Fruit fly (Drosophila melanogaster): ENCODE measurements around the gene CG32260.
A peak's percentile ranks its signal among the peaks of the same experiment; 100 is the strongest.

CG32260 gene

DNA sequence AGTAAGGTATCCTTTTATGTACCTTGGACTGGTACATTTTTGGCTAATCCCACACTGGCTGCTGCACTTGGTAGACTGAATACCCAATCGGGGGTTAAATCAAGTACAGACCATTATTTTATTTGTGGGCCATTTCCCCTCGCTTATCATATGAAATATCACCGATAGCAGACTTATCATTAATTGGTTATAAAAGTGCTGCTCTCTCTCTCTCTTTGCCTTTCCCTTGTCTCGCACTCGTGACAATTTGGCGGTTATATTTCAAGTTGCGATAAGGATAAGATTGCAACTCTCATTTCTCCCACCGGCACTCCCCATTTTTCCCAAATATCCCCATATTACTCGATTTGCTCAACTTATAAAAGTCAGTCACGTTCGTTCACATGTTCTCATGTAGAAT lies 26.5 kb upstream of the CG32260 start:
- TF ChIP-seq CG8301 (tag; optimal IDR thresholded peaks at IDR 0.05): no peak
- TF ChIP-seq CG10348 (GFP tag; IDR thresholded peaks at IDR 0.05): no peak
- TF ChIP-seq fd96Ca (GFP tag; IDR thresholded peaks at IDR 0.05): no peak
- no peak for TF ChIP-seq CG8159 (tag; optimal IDR thresholded peaks at IDR 0.05)
- no peak for TF ChIP-seq gl (tag; optimal IDR thresholded peaks at IDR 0.05)
- TF ChIP-seq D1 (tag; optimal IDR thresholded peaks at IDR 0.05): no peak
- TF ChIP-seq CG15710 (tag; optimal IDR thresholded peaks at IDR 0.05): no peak
- TF ChIP-seq CG9948 (tag; optimal IDR thresholded peaks at IDR 0.05): no peak
- TF ChIP-seq EcR (GFP tag; optimal IDR thresholded peaks at IDR 0.05): no peak
- no peak for TF ChIP-seq CG13204 (GFP tag; optimal IDR thresholded peaks at IDR 0.05)
- no peak for TF ChIP-seq CG4496 (GFP tag; IDR thresholded peaks at IDR 0.05)
- no peak for TF ChIP-seq Ets98B (GFP tag; IDR thresholded peaks at IDR 0.05)
- TF ChIP-seq CG17806 (tag; optimal IDR thresholded peaks at IDR 0.05): no peak
- TF ChIP-seq Pif1A (GFP tag; optimal IDR thresholded peaks at IDR 0.05): no peak

DNA sequence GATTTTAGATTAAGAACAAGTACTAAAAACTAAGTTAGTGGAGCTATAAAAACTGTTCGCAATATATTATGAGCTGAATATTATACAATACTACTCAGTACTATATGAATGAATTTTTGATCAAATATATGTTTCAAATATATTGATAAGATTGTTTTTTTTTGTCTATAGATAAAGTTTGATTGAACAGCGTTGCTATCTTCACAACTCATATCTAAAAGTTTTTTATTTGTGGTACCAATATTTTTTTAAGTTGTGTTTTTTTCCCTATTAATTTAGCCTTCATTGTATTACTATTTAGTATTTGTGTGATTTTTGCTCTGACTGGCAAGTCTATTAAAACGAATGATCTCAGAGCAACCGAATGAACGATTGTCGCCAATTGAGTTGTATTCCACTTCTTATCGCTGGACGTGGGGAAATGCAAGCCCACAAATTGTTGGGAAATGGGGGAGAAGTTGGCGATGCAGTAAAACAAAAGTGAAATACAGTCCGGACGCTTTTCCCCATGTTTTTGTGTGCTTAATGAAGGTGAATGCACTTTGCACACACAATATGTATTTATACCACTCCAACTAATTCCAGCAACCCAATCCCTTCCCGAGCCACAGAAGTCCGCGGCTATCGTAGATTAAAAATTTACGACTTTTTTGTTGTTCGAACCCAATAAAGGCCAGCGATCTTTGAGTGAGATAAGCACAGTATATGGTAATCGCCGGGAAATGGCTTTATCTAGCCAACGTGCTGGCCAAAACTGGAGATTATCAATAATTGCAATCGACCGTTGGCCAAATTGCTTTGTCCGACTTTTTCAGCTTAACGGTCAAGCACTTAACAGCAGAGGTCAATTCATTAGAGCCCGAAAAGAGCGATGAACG lies 25.4 kb upstream of the CG32260 start:
- TF ChIP-seq CG17806 (tag; optimal IDR thresholded peaks at IDR 0.05) (peak; percentile 36), CG15710 (tag; optimal IDR thresholded peaks at IDR 0.05) (no peak), CG32121 (GFP tag; IDR thresholded peaks at IDR 0.05) (peak; percentile 59; the same call in 1 of the 2 replicates), CG4496 (GFP tag; IDR thresholded peaks at IDR 0.05) (peak; percentile 43; the same call in 1 of the 3 replicates), fd96Ca (GFP tag; IDR thresholded peaks at IDR 0.05) (no peak), CG9948 (tag; optimal IDR thresholded peaks at IDR 0.05) (peak; percentile 8), CG10348 (GFP tag; IDR thresholded peaks at IDR 0.05) (no peak), CG8159 (tag; optimal IDR thresholded peaks at IDR 0.05) (peak; percentile 47), CG8301 (tag; optimal IDR thresholded peaks at IDR 0.05) (peak; percentile 40), CG12605 (GFP tag; IDR thresholded peaks at IDR 0.05) (peak; percentile 36; the same call in 1 of the 2 replicates), D1 (tag; optimal IDR thresholded peaks at IDR 0.05) (no peak), Pif1B (GFP tag; optimal IDR thresholded peaks at IDR 0.05) (no peak), Ets98B (GFP tag; IDR thresholded peaks at IDR 0.05) (peak; percentile 46; the same call in 1 of the 2 replicates), EcR (GFP tag; optimal IDR thresholded peaks at IDR 0.05) (peak; percentile 63)

DNA sequence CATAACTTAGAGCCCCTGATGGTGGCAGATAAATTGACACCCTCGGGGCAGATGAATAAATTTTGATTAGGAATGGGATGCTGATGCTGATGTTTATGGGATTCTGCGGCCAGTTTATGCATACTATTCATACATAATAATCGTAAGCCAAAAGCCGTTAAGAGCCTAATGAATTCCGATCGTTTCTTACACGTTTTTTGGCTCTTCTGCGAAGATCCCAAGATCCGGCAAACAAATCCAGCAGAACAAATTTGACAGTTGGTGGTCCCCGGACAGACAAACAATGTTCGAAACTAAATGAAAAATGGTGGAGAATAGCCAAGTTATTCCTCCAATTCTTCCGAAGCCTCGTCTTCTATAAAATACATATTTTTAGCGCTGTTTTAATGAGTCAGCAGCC lies 24.7 kb upstream of the CG32260 start:
- TF ChIP-seq Pif1B (GFP tag; optimal IDR thresholded peaks at IDR 0.05): no peak
- TF ChIP-seq Snoo (tag; optimal IDR thresholded peaks at IDR 0.05): no peak
- no peak for TF ChIP-seq CG10348 (GFP tag; IDR thresholded peaks at IDR 0.05)
- TF ChIP-seq CG15710 (tag; optimal IDR thresholded peaks at IDR 0.05): no peak

DNA sequence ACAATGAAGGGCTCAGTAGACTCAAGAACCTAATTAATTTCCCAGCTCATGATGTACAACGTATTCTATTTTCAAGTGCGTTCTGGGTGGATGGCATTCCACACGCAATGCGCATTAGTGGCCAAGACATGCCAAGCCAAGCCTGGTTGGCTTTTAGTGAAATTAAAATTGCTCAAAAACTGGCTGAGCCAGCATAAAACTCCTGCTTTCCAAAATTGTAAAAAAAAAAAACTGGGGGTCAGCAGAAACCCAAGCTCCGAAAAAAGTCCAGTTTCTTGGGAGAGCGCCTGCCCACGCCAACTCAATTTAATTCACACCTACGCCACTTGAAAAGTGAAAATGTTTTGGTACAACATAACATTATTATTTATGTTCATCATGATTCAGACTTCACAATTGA lies 23.8 kb upstream of the CG32260 start:
- TF ChIP-seq Pif1A (GFP tag; optimal IDR thresholded peaks at IDR 0.05) (no peak), CG14655 (GFP tag; optimal IDR thresholded peaks at IDR 0.05) (no peak)

DNA sequence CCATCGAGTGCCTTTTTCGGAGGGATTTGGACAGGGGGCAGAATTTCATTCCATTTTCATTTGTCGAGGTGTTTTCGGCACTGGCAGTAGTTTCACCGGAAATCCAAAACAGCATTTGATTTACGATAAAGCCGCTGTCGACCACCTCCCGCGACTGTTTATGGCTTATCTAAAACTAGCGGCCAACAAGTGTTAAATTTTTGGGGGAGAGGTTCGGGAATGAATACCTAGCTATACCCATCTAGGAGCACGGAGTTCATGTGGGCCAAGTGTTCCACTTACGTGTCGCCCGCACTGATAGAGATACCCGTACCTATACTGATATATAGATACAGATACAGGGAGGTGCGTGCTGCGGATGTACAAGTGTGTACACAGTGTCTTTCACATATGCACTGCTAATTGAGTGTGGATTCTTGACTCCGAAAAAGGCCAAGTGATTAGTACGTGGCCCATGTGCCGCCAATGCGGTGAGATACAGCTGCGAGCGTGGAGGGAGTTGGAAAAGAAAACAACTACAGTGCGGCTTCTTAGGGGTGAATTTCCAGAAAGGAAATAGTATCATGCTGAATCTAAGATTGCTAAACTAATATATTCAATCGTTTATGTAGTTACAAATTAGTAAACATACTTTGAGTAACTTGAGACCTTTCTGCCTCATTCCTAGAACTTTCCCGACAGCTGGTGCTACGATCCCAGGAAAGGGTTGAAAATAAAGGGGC lies 22.4 kb upstream of the CG32260 start:
- TF ChIP-seq CG4496 (GFP tag; IDR thresholded peaks at IDR 0.05) (no peak), CG15710 (tag; optimal IDR thresholded peaks at IDR 0.05) (no peak), CG17806 (tag; optimal IDR thresholded peaks at IDR 0.05) (no peak), D1 (tag; optimal IDR thresholded peaks at IDR 0.05) (no peak), CG8159 (tag; optimal IDR thresholded peaks at IDR 0.05) (no peak), rn (GFP tag; IDR thresholded peaks at IDR 0.05) (no peak), CG13204 (GFP tag; optimal IDR thresholded peaks at IDR 0.05) (no peak), Pif1A (GFP tag; optimal IDR thresholded peaks at IDR 0.05) (no peak), Pif1B (GFP tag; optimal IDR thresholded peaks at IDR 0.05) (no peak), CG10348 (GFP tag; IDR thresholded peaks at IDR 0.05) (no peak)

DNA sequence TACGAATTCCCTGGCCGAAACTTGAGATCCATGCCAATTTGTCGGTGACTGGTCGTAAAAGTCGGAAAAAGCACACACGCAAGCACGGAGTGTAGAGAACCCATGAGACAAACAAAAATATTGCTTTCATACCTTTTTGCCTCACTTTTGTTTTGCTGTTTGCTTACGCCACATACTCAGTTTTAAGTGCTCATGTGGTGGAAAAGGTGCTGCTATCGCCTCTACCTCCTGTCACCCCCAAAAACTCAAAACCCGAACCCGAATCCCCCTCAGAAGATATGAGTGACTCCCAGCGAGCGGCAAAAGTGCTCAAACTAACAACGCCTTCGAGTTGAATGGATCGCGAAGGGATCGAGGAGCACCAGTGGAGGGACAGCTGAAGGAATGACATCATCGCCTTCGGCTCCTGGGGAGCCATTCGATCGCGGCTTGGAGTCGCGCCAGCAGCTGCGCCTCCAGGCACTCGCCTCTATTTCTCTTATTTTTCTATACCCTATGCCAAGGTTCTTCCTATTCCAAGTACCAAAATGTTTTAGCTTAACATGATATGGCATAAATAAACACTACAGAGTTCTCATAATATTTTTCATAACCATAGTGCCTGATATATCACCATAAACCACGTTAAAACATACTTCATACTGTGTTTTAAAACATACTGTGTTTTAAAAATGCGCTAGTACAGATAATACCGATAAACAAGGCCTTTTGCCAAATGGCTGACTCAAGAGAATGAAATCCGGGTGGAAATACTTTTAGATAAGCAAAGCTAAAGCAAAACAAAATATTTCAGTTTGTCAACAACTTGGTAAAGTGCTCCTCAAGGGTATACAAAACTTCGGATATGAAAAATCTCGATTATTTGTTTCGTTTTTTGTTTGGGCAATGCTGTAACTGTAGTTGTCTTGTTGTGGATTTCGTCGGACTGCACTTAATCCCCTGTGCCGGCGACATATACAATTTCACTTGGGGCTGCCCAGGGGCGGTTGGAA lies 21.5 kb upstream of the CG32260 start:
- TF ChIP-seq CG10348 (GFP tag; IDR thresholded peaks at IDR 0.05) (no peak), CG4496 (GFP tag; IDR thresholded peaks at IDR 0.05) (0 out of 3 replicates have a peak, but pooled peaks have one; percentile 18)
